Fruit fly (Drosophila melanogaster) whole organism, embryonic: Measurements from ENCODE around the gene CG14423.

Experiments used
- Awh ChIP-seq: fragments of 200-800 bp; sonication (Bioruptor generic); IDR thresholded peaks from 2 replicates; pipeline ENCODE4, ENCODE4 v1.3.6; 2022; ENCODE audit warnings: missing biosample characterization, missing genetic modification characterization
- CG1024 ChIP-seq: fragments of 200-800 bp; sonication (Bioruptor generic); IDR thresholded peaks from 2 replicates; pipeline ENCODE4 v1.3.6; 2022; ENCODE audit warnings: missing biosample characterization, missing genetic modification characterization
- CG11093 ChIP-seq: fragments of 200-800 bp; sonication (Bioruptor generic); IDR thresholded peaks from 3 replicates; pipeline ENCODE4 v1.3.6; 2022; ENCODE audit warnings: missing biosample characterization, missing genetic modification characterization
- CG11696 ChIP-seq: fragments of 200-800 bp; sonication (Bioruptor generic); IDR thresholded peaks from 2 replicates; pipeline ENCODE4 v1.3.6; 2022; ENCODE audit warnings: missing biosample characterization, missing genetic modification characterization
- CG11723 ChIP-seq: fragments of 200-800 bp; sonication (Bioruptor generic); optimal IDR thresholded peaks from 2 replicates; lab custom pipeline; 2017; ENCODE audit warnings: missing biosample characterization, mild to moderate bottlenecking, missing genetic modification characterization
- CG12155 ChIP-seq: fragments of 200-800 bp; sonication (Bioruptor generic); optimal IDR thresholded peaks from 3 replicates; lab custom pipeline; 2016; ENCODE audit warnings: missing biosample characterization, missing genetic modification characterization
- CG14014 ChIP-seq: fragments of 200-800 bp; sonication (Bioruptor generic); IDR thresholded peaks from 2 replicates; pipeline ENCODE4 v1.3.6; 2022; ENCODE audit warnings: missing biosample characterization, missing genetic modification characterization
- CG15269 ChIP-seq: fragments of 200-800 bp; sonication (Bioruptor generic); optimal IDR thresholded peaks from 2 replicates; lab custom pipeline; 2018; ENCODE audit warnings: missing biosample characterization, mild to moderate bottlenecking, missing genetic modification characterization, moderate library complexity
- CG15514 ChIP-seq: fragments of 200-800 bp; sonication (Bioruptor generic); optimal IDR thresholded peaks from 3 replicates; lab custom pipeline; 2017; ENCODE audit warnings: missing biosample characterization, missing genetic modification characterization, mild to moderate bottlenecking, moderate library complexity, missing genetic modification reagents
- CG17612 ChIP-seq: fragments of 200-800 bp; sonication (Bioruptor generic); IDR thresholded peaks from 2 replicates; pipeline ENCODE4 v1.3.6; 2022; ENCODE audit warnings: missing biosample characterization, missing genetic modification characterization
- CG18764 ChIP-seq: fragments of 200-800 bp; sonication (Bioruptor generic); optimal IDR thresholded peaks from 3 replicates; lab custom pipeline; 2016; ENCODE audit warnings: missing biosample characterization, missing genetic modification characterization
- CG2120 ChIP-seq: fragments of 200-800 bp; sonication (Bioruptor generic); optimal IDR thresholded peaks from 3 replicates; lab custom pipeline; 2016; ENCODE audit warnings: missing biosample characterization, missing genetic modification characterization
- CG34422 ChIP-seq: fragments of 200-800 bp; sonication (Bioruptor generic); IDR thresholded peaks from 3 replicates; pipeline ENCODE4 v1.3.6; 2022; ENCODE audit warnings: missing biosample characterization, missing genetic modification characterization
- CG5245 ChIP-seq: fragments of 200-800 bp; sonication (Bioruptor generic); optimal IDR thresholded peaks from 3 replicates; lab custom pipeline; 2016; ENCODE audit warnings: missing biosample characterization, missing genetic modification characterization
- CG6683 ChIP-seq: fragments of 200-800 bp; sonication (Bioruptor generic); optimal IDR thresholded peaks from 2 replicates; lab custom pipeline; 2017; ENCODE audit warnings: missing biosample characterization, mild to moderate bottlenecking, missing genetic modification characterization, missing genetic modification reagents
- CG9215 ChIP-seq: fragments of 200-800 bp; sonication (Bioruptor generic); IDR thresholded peaks from 2 replicates; pipeline ENCODE4 v1.3.6; 2022; ENCODE audit warnings: missing biosample characterization, missing genetic modification characterization
- CG9437 ChIP-seq: fragments of 200-800 bp; sonication (Bioruptor generic); optimal IDR thresholded peaks from 2 replicates; lab custom pipeline; 2018; ENCODE audit warnings: missing biosample characterization, mild to moderate bottlenecking, missing genetic modification characterization
- CG9932 ChIP-seq: fragments of 200-800 bp; sonication (Bioruptor generic); IDR thresholded peaks from 2 replicates; pipeline ENCODE4 v1.3.6; 2022; ENCODE audit warnings: missing biosample characterization, missing genetic modification characterization
- CkIIα-i1 ChIP-seq: fragments of 200-800 bp; sonication (Bioruptor generic); IDR thresholded peaks from 2 replicates; pipeline ENCODE4 v1.3.6; 2022; ENCODE audit warnings: missing biosample characterization, missing genetic modification characterization
- Deaf1 ChIP-seq: fragments of 200-800 bp; optimal IDR thresholded peaks from 3 replicates; lab custom pipeline; 2019; ENCODE audit warnings: missing biosample characterization, mild to moderate bottlenecking, missing genetic modification characterization, moderate library complexity
- HmgD ChIP-seq: fragments of 200-800 bp; sonication (Bioruptor generic); optimal IDR thresholded peaks from 3 replicates; lab custom pipeline; 2016; ENCODE audit warnings: missing biosample characterization, missing genetic modification characterization
- HmgZ ChIP-seq: fragments of 200-800 bp; sonication (Bioruptor generic); optimal IDR thresholded peaks from 2 replicates; lab custom pipeline; 2018; ENCODE audit warnings: missing biosample characterization, mild to moderate bottlenecking, missing genetic modification characterization
- Hr3 ChIP-seq: fragments of 200-800 bp; sonication (Bioruptor generic); optimal IDR thresholded peaks from 3 replicates; lab custom pipeline; 2016; ENCODE audit warnings: missing biosample characterization, missing genetic modification characterization
- Mad ChIP-seq: fragments of 200-800 bp; sonication (Bioruptor generic); optimal IDR thresholded peaks from 2 replicates; lab custom pipeline; 2016; ENCODE audit warnings: missing biosample characterization, missing genetic modification characterization
- Pdp1 ChIP-seq, 2 experiments: fragments of 200-800 bp; sonication (Bioruptor generic); optimal IDR thresholded peaks; 3 replicates each; lab custom pipeline; 2016; ENCODE audit warnings: missing biosample characterization in 2 of 2, missing genetic modification characterization in 2 of 2, mild to moderate bottlenecking in 1 of 2, moderate library complexity in 1 of 2
- Poxn ChIP-seq: fragments of 200-800 bp; sonication (Bioruptor generic); IDR thresholded peaks from 2 replicates; pipeline ENCODE4 v1.3.6; 2022; ENCODE audit warnings: missing biosample characterization, missing genetic modification characterization
- Ptx1 ChIP-seq: fragments of 200-800 bp; sonication (Bioruptor generic); IDR thresholded peaks from 2 replicates; pipeline ENCODE4 v1.3.6; 2022; ENCODE audit warnings: missing biosample characterization, missing genetic modification characterization
- Rfx ChIP-seq: fragments of 200-800 bp; sonication (Bioruptor generic); IDR thresholded peaks from 2 replicates; pipeline ENCODE4 v1.3.6; 2022; ENCODE audit warnings: missing biosample characterization, missing genetic modification characterization
- Sox102F ChIP-seq: fragments of 200-800 bp; sonication (Bioruptor generic); optimal IDR thresholded peaks from 2 replicates; lab custom pipeline; 2018; ENCODE audit warnings: missing biosample characterization, mild to moderate bottlenecking, missing genetic modification characterization, moderate library complexity
- Vsx1 ChIP-seq: fragments of 200-800 bp; sonication (Bioruptor generic); optimal IDR thresholded peaks from 2 replicates; lab custom pipeline; 2017; ENCODE audit warnings: missing biosample characterization, mild to moderate bottlenecking, missing genetic modification characterization, missing genetic modification reagents
- ato ChIP-seq: fragments of 200-800 bp; sonication (Bioruptor generic); IDR thresholded peaks from 2 replicates; pipeline ENCODE4 v1.3.6; 2022; ENCODE audit warnings: missing biosample characterization, missing genetic modification characterization; ENCODE audit not compliant: partially characterized antibody
- bsh ChIP-seq, 2 experiments: fragments of 200-800 bp; sonication (Bioruptor generic); optimal IDR thresholded peaks; 2 replicates each; lab custom pipeline; 2017 to 2018; ENCODE audit warnings: mild to moderate bottlenecking in 2 of 2, missing biosample characterization in 2 of 2, missing genetic modification characterization in 2 of 2, moderate library complexity in 1 of 2
- ci ChIP-seq: fragments of 200-800 bp; sonication (Bioruptor generic); IDR thresholded peaks from 3 replicates; pipeline ENCODE4 v1.3.6; 2022; ENCODE audit warnings: missing biosample characterization, missing genetic modification characterization
- esg ChIP-seq: fragments of 200-800 bp; sonication (Bioruptor generic); conservative IDR thresholded peaks from 2 replicates; pipeline ENCODE4 v1.3.6; 2022; ENCODE audit warnings: missing biosample characterization, missing genetic modification characterization
- h ChIP-seq: fragments of >200 bp; optimal IDR thresholded peaks from 2 replicates; lab custom pipeline; 2017
- her ChIP-seq: fragments of 200-800 bp; sonication (Bioruptor generic); optimal IDR thresholded peaks from 2 replicates; lab custom pipeline; 2016; ENCODE audit warnings: missing biosample characterization, missing genetic modification characterization
- jing ChIP-seq: fragments of 200-800 bp; sonication (Bioruptor generic); optimal IDR thresholded peaks from 2 replicates; lab custom pipeline; 2018; ENCODE audit warnings: missing biosample characterization, mild to moderate bottlenecking, missing genetic modification characterization
- knrl ChIP-seq: fragments of 200-800 bp; sonication (Bioruptor generic); IDR thresholded peaks from 3 replicates; pipeline ENCODE4 v1.3.6; 2022; ENCODE audit warnings: missing biosample characterization, missing genetic modification characterization; ENCODE audit not compliant: partially characterized antibody
- lab ChIP-seq: fragments of 200-800 bp; sonication (Bioruptor generic); optimal IDR thresholded peaks from 3 replicates; lab custom pipeline; 2017; ENCODE audit warnings: missing biosample characterization, missing genetic modification characterization, mild to moderate bottlenecking, moderate library complexity, missing genetic modification reagents
- lilli ChIP-seq: fragments of 200-800 bp; sonication (Bioruptor generic); optimal IDR thresholded peaks from 3 replicates; lab custom pipeline; 2016; ENCODE audit warnings: missing biosample characterization, missing genetic modification characterization
- mam ChIP-seq: fragments of 200-800 bp; sonication (Bioruptor generic); optimal IDR thresholded peaks from 3 replicates; lab custom pipeline; 2016; ENCODE audit warnings: missing biosample characterization, missing genetic modification characterization
- nerfin-2 ChIP-seq: fragments of 200-800 bp; sonication (Bioruptor generic); IDR thresholded peaks from 2 replicates; pipeline ENCODE4 v1.3.6; 2022; ENCODE audit warnings: missing biosample characterization, missing genetic modification characterization; ENCODE audit not compliant: partially characterized antibody
- peb ChIP-seq: fragments of 200-800 bp; sonication (Bioruptor generic); IDR thresholded peaks from 2 replicates; pipeline ENCODE4 v1.3.6; 2022; ENCODE audit warnings: missing biosample characterization, missing genetic modification characterization
- pros ChIP-seq: fragments of 200-800 bp; sonication (Bioruptor generic); optimal IDR thresholded peaks from 3 replicates; lab custom pipeline; 2019; ENCODE audit warnings: missing biosample characterization, mild to moderate bottlenecking, missing genetic modification characterization, moderate library complexity
- psq ChIP-seq: fragments of 200-800 bp; sonication (Bioruptor generic); optimal IDR thresholded peaks from 2 replicates; lab custom pipeline; 2017; ENCODE audit warnings: missing biosample characterization, missing genetic modification characterization
- salm ChIP-seq: fragments of 200-800 bp; sonication (Bioruptor generic); optimal IDR thresholded peaks from 2 replicates; lab custom pipeline; 2018; ENCODE audit warnings: missing biosample characterization, mild to moderate bottlenecking, missing genetic modification characterization
- sc ChIP-seq, 3 experiments: fragments of >200 bp in 2 of 3; fragments of 200-800 bp in 1 of 3; sonication (Bioruptor generic) in 1 of 3; optimal IDR thresholded peaks; 2 replicates in 2 of 3; 3 replicates in 1 of 3; lab custom pipeline; 2017; ENCODE audit warnings: mild to moderate bottlenecking in 1 of 3, missing biosample characterization in 1 of 3, missing genetic modification characterization in 1 of 3, missing genetic modification reagents in 1 of 3
- sisA ChIP-seq: fragments of 200-800 bp; sonication (Bioruptor generic); IDR thresholded peaks from 2 replicates; pipeline ENCODE4 v1.3.6; 2022; ENCODE audit warnings: missing biosample characterization, missing genetic modification characterization
- slou ChIP-seq: fragments of 200-800 bp; sonication (Bioruptor generic); optimal IDR thresholded peaks from 3 replicates; lab custom pipeline; 2016; ENCODE audit warnings: missing biosample characterization, missing genetic modification characterization
- sob ChIP-seq: fragments of 200-800 bp; sonication (Bioruptor generic); IDR thresholded peaks from 2 replicates; pipeline ENCODE4 v1.3.6; 2022; ENCODE audit warnings: missing biosample characterization, missing genetic modification characterization
- tup ChIP-seq: fragments of 200-800 bp; sonication (Bioruptor generic); optimal IDR thresholded peaks from 2 replicates; lab custom pipeline; 2016; ENCODE audit warnings: missing biosample characterization, mild to moderate bottlenecking, missing genetic modification characterization, moderate library complexity
- yki ChIP-seq: fragments of >200 bp; optimal IDR thresholded peaks from 3 replicates; lab custom pipeline; 2018

The CG14423 gene

dm6 chrX:2947545-2948072 lies 2.4 kb downstream of the CG14423 start, which contains the start of gene CG3603 (continued):
- peak in 1 of 2 experiments; percentile 71 for TF ChIP-seq Pdp1 (GFP tag; optimal IDR thresholded peaks at IDR 0.05; lab: Kevin White, UChicago)
- no peak for TF ChIP-seq sisA
- TF ChIP-seq bsh (GFP tag; optimal IDR thresholded peaks at IDR 0.05; lab: Kevin White, UChicago): peak in 1 of 2 experiments; percentile 71
- TF ChIP-seq mam (GFP tag; lab: Kevin White, UChicago): no peak
- TF ChIP-seq CG18764 (GFP tag; lab: Kevin White, UChicago): no peak
- TF ChIP-seq CG14014 (GFP tag; lab: Robert Waterston, UW): no peak
- TF ChIP-seq h (lab: Kevin White, UChicago): no peak
- no peak for TF ChIP-seq CG11093 (GFP tag; lab: Robert Waterston, UW)
- TF ChIP-seq CG15514 (GFP tag; lab: Kevin White, UChicago): peak; percentile 8
- TF ChIP-seq CG15269 (tag; lab: Kevin White, UChicago): peak; percentile 25
- no peak for TF ChIP-seq pros (GFP tag; lab: Kevin White, UChicago)
- no peak for TF ChIP-seq slou (GFP tag; lab: Kevin White, UChicago)
- no peak for TF ChIP-seq CG5245 (GFP tag; lab: Kevin White, UChicago)
- TF ChIP-seq salm (tag; lab: Kevin White, UChicago): no peak
- TF ChIP-seq esg (GFP tag; lab: Robert Waterston, UW): no peak
- no peak for TF ChIP-seq sob (GFP tag; lab: Robert Waterston, UW)
- TF ChIP-seq CG2120 (GFP tag; lab: Kevin White, UChicago): no peak
- no peak for TF ChIP-seq CG12155
- TF ChIP-seq Vsx1 (GFP tag; lab: Kevin White, UChicago): peak; percentile 33
- no peak for TF ChIP-seq CG17612
- no peak for TF ChIP-seq Poxn (GFP tag; lab: Robert Waterston, UW)
- no peak for TF ChIP-seq ci (GFP tag; lab: Robert Waterston, UW)
- no peak for TF ChIP-seq CG9437 (GFP tag; lab: Kevin White, UChicago)
- TF ChIP-seq Sox102F (GFP tag; lab: Kevin White, UChicago): no peak
- TF ChIP-seq psq (GFP tag; lab: Kevin White, UChicago): no peak
- no peak for TF ChIP-seq CG9215 (GFP tag; lab: Robert Waterston, UW)
- TF ChIP-seq Rfx: no peak
- TF ChIP-seq Deaf1: no peak
- no peak for TF ChIP-seq ato (GFP tag; lab: Robert Waterston, UW)
- no peak for TF ChIP-seq Awh
- TF ChIP-seq knrl (GFP tag; lab: Robert Waterston, UW): no peak
- TF ChIP-seq sc (optimal IDR thresholded peaks at IDR 0.05; lab: Kevin White, UChicago): no peak
- no peak for TF ChIP-seq sc (GFP tag; optimal IDR thresholded peaks at IDR 0.05; lab: Kevin White, UChicago)
- TF ChIP-seq jing: no peak
- TF ChIP-seq peb (GFP tag; lab: Robert Waterston, UW): no peak
- no peak for TF ChIP-seq CkIIα-i1 (GFP tag; lab: Robert Waterston, UW)
- no peak for TF ChIP-seq lilli (GFP tag; lab: Kevin White, UChicago)
- no peak for TF ChIP-seq CG34422
- TF ChIP-seq lab (GFP tag; lab: Kevin White, UChicago): peak; percentile 37
- no peak for TF ChIP-seq CG6683
- no peak for TF ChIP-seq Hr3 (GFP tag; lab: Kevin White, UChicago)
- no peak for TF ChIP-seq Mad (GFP tag; lab: Kevin White, UChicago)
- TF ChIP-seq Ptx1 (GFP tag; lab: Robert Waterston, UW): no peak
- TF ChIP-seq CG11696 (GFP tag; lab: Robert Waterston, UW): no peak
- no peak for TF ChIP-seq HmgZ
- no peak for TF ChIP-seq CG1024 (GFP tag; lab: Robert Waterston, UW)
- no peak for TF ChIP-seq tup (GFP tag; lab: Kevin White, UChicago)
- TF ChIP-seq her (GFP tag; lab: Kevin White, UChicago): no peak
- no peak for TF ChIP-seq HmgD (GFP tag; lab: Kevin White, UChicago)
- no peak for TF ChIP-seq CG9932 (GFP tag; lab: Robert Waterston, UW)
- no peak for TF ChIP-seq yki
- TF ChIP-seq CG11723 (GFP tag; lab: Kevin White, UChicago): no peak
- no peak for TF ChIP-seq nerfin-2 (GFP tag; lab: Robert Waterston, UW)
